Worm (Caenorhabditis elegans): ENCODE results near the gene msp-113.
"Not testable (repeated sequence)": the region's sequence is repeated elsewhere in the genome, so short reads cannot be mapped to it uniquely, and the experiment has no call there.

Gene msp-113

ce11 chrIV:5288932-5289331 is 8.8 kb upstream of the msp-113 start:
- TF ChIP-seq tbx-8 (GFP tag; optimal IDR thresholded peaks at IDR 0.05) (no peak), mab-5 (tag; optimal IDR thresholded peaks at IDR 0.05) (no peak), unc-39 (tag; optimal IDR thresholded peaks at IDR 0.05) (no peak), nhr-2 (tag; optimal IDR thresholded peaks at IDR 0.05) (no peak), ceh-39 (tag; optimal IDR thresholded peaks at IDR 0.05) (no peak)

- TF ChIP-seq zip-8 (tag; optimal IDR thresholded peaks at IDR 0.05) (no peak), hlh-1 (tag; optimal IDR thresholded peaks at IDR 0.05) (no peak), ztf-11 (tag; optimal IDR thresholded peaks at IDR 0.05) (no peak), ceh-83 (GFP tag; optimal IDR thresholded peaks at IDR 0.05) (no peak), bed-3 (GFP tag; optimal IDR thresholded peaks at IDR 0.05) (no peak), lsy-2 (tag; optimal IDR thresholded peaks at IDR 0.05) (no peak), blmp-1 (tag; optimal IDR thresholded peaks at IDR 0.05) (no peak), pha-4 (tag; optimal IDR thresholded peaks at IDR 0.05) (no peak), sem-2 (GFP tag; optimal IDR thresholded peaks at IDR 0.05) (no peak), drap-1 (GFP tag; optimal IDR thresholded peaks at IDR 0.05) (no peak), sptf-1 (tag; optimal IDR thresholded peaks at IDR 0.05) (no peak), unc-62 (GFP tag; optimal IDR thresholded peaks at IDR 0.05) (no peak), nhr-237 (tag; optimal IDR thresholded peaks at IDR 0.05) (no peak), ces-1 (GFP tag; optimal IDR thresholded peaks at IDR 0.05) (no peak)
These were observed 7.2 kb upstream of the msp-113 start, which contains the start of gene nlp-47 for ce11 chrIV:5290547-5290946. nlp-47 (plus strand) TSS chrIV:5290847.

- no peak for TF ChIP-seq ceh-83 (GFP tag; optimal IDR thresholded peaks at IDR 0.05)
- TF ChIP-seq zip-8 (tag; optimal IDR thresholded peaks at IDR 0.05) = no peak
- no peak for TF ChIP-seq drap-1 (GFP tag; optimal IDR thresholded peaks at IDR 0.05)
- no peak for TF ChIP-seq ces-1 (GFP tag; optimal IDR thresholded peaks at IDR 0.05)
- TF ChIP-seq flh-1 (GFP tag; optimal IDR thresholded peaks at IDR 0.05) = no peak
- no peak for TF ChIP-seq tbx-8 (GFP tag; optimal IDR thresholded peaks at IDR 0.05)
- no peak for TF ChIP-seq nhr-237 (tag; optimal IDR thresholded peaks at IDR 0.05)
- TF ChIP-seq mls-2 (tag; optimal IDR thresholded peaks at IDR 0.05) = no peak
- TF ChIP-seq ceh-43 (GFP tag; optimal IDR thresholded peaks at IDR 0.05) = no peak
- TF ChIP-seq cnd-1 (tag; optimal IDR thresholded peaks at IDR 0.05) = no peak
- no peak for TF ChIP-seq sem-2 (GFP tag; optimal IDR thresholded peaks at IDR 0.05)
- no peak for TF ChIP-seq unc-62 (GFP tag; optimal IDR thresholded peaks at IDR 0.05)
These were observed 6.6 kb upstream of the msp-113 start for ce11 chrIV:5291207-5291606.

- TF ChIP-seq nhr-2 (tag; optimal IDR thresholded peaks at IDR 0.05) (no peak), blmp-1 (tag; optimal IDR thresholded peaks at IDR 0.05) (no peak), ceh-43 (GFP tag; optimal IDR thresholded peaks at IDR 0.05) (no peak), pha-4 (tag; optimal IDR thresholded peaks at IDR 0.05) (no peak), mab-5 (tag; optimal IDR thresholded peaks at IDR 0.05) (no peak), flh-1 (GFP tag; optimal IDR thresholded peaks at IDR 0.05) (no peak), nhr-237 (tag; optimal IDR thresholded peaks at IDR 0.05) (no peak), zip-8 (tag; optimal IDR thresholded peaks at IDR 0.05) (no peak), nhr-12 (tag; optimal IDR thresholded peaks at IDR 0.05) (no peak), ztf-11 (tag; optimal IDR thresholded peaks at IDR 0.05) (no peak), mls-2 (tag; optimal IDR thresholded peaks at IDR 0.05) (no peak), ham-2 (GFP tag; optimal IDR thresholded peaks at IDR 0.05) (no peak), nhr-28 (tag; optimal IDR thresholded peaks at IDR 0.05) (no peak), lsy-2 (tag; optimal IDR thresholded peaks at IDR 0.05) (no peak), snpc-4 (tag; optimal IDR thresholded peaks at IDR 0.05) (no peak), sptf-1 (tag; optimal IDR thresholded peaks at IDR 0.05) (no peak), unc-39 (tag; optimal IDR thresholded peaks at IDR 0.05) (no peak)
These were observed 3.3 kb upstream of the msp-113 start for ce11 chrIV:5294467-5294866.

- not testable (repeated sequence) for TF ChIP-seq nhr-2 (tag; optimal IDR thresholded peaks at IDR 0.05); ceh-43 (GFP tag; optimal IDR thresholded peaks at IDR 0.05); hlh-1 (tag; optimal IDR thresholded peaks at IDR 0.05)
These were observed 2.5 kb upstream of the msp-113 start, which contains the start of gene msp-51 for ce11 chrIV:5295240-5295639. msp-51 (minus strand) TSS chrIV:5295340.

- TF ChIP-seq snpc-4 (tag; optimal IDR thresholded peaks at IDR 0.05) (no peak), elt-1 (tag; optimal IDR thresholded peaks at IDR 0.05; ENCODE audit: borderline replicate concordance, insufficient read depth) (no peak), zip-8 (tag; optimal IDR thresholded peaks at IDR 0.05) (no peak), blmp-1 (tag; optimal IDR thresholded peaks at IDR 0.05) (no peak), elt-3 (tag; optimal IDR thresholded peaks at IDR 0.05) (no peak), unc-39 (tag; optimal IDR thresholded peaks at IDR 0.05) (no peak), mep-1 (tag; optimal IDR thresholded peaks at IDR 0.05) (no peak), flh-1 (GFP tag; optimal IDR thresholded peaks at IDR 0.05) (no peak), mls-2 (tag; optimal IDR thresholded peaks at IDR 0.05) (no peak), cnd-1 (tag; optimal IDR thresholded peaks at IDR 0.05) (no peak), unc-62 (GFP tag; optimal IDR thresholded peaks at IDR 0.05) (no peak), lin-13 (tag; optimal IDR thresholded peaks at IDR 0.05) (no peak)
These were observed 5.3 kb downstream of the msp-113 start, which contains the start of gene ZK354.7 for ce11 chrIV:5303030-5303429. ZK354.7 (minus strand) TSS chrIV:5303130.

Data from whole organism, mixed stage, embryonic.